Worm (Caenorhabditis elegans) whole organism, L4 larva: ENCODE results near the gene H40L08.8.
A peak's percentile ranks its signal among the peaks of the same experiment; 100 is the strongest.

Source experiments
- F37D6.2 ChIP-seq: sonication (generic microtip); optimal IDR thresholded peaks from 2 replicates; lab custom pipeline; 2016; ENCODE audit warnings: mild to moderate bottlenecking, missing genetic modification characterization, missing compliant biosample characterization
- F44E2.7 ChIP-seq: fragments of 200-800 bp; sonication (Bioruptor generic); IDR thresholded peaks from 2 replicates; pipeline ENCODE4 v2.1.2; 2022; ENCODE audit warnings: missing genetic modification characterization, missing compliant biosample characterization
- R02D3.7 ChIP-seq: fragments of 150-350 bp; sonication (generic microtip); optimal IDR thresholded peaks from 3 replicates; lab custom pipeline; 2014; ENCODE audit warnings: missing biosample characterization, missing genetic modification characterization
- ZK337.2 ChIP-seq: fragments of 200-800 bp; sonication (Bioruptor generic); IDR thresholded peaks from 2 replicates; pipeline ENCODE4 v1.3.6; 2022; ENCODE audit warnings: missing genetic modification reagents, missing genetic modification characterization, missing compliant biosample characterization
- aha-1 ChIP-seq: fragments of 150-350 bp; peaks from one replicate; lab custom pipeline; 2014; ENCODE audit warnings: missing biosample characterization, missing genetic modification characterization
- aly-2 ChIP-seq: sonication (generic microtip); optimal IDR thresholded peaks from 2 replicates; lab custom pipeline; 2018; ENCODE audit warnings: missing biosample characterization, missing genetic modification characterization
- arid-1 ChIP-seq: fragments of 200-800 bp; sonication (Bioruptor generic); conservative IDR thresholded peaks from 2 replicates; pipeline ENCODE4 v1.3.6; 2022; ENCODE audit warnings: missing genetic modification reagents, missing genetic modification characterization, missing compliant biosample characterization
- attf-4 ChIP-seq: sonication (generic microtip); optimal IDR thresholded peaks from 3 replicates; lab custom pipeline; 2017; ENCODE audit warnings: missing biosample characterization, missing genetic modification characterization
- ceh-20 ChIP-seq: fragments of 200-800 bp; sonication (Bioruptor generic); IDR thresholded peaks from 2 replicates; pipeline ENCODE4 v1.3.6; 2022; ENCODE audit warnings: missing genetic modification reagents, missing genetic modification characterization, missing compliant biosample characterization
- daf-16 ChIP-seq, 3 experiments: sonication (generic microtip); optimal IDR thresholded peaks; 2 replicates each; lab custom pipeline; 2016 to 2017; ENCODE audit warnings: missing genetic modification characterization in 3 of 3, missing genetic modification reagents in 3 of 3, mild to moderate bottlenecking in 2 of 3, missing compliant biosample characterization in 2 of 3, missing biosample characterization in 1 of 3, moderate library complexity in 1 of 3
- dmd-6 ChIP-seq: fragments of 200-800 bp; sonication (Bioruptor generic); IDR thresholded peaks from 2 replicates; pipeline ENCODE4 v1.3.6; 2022; ENCODE audit warnings: missing genetic modification reagents, missing genetic modification characterization, missing compliant biosample characterization
- dpl-1 ChIP-seq: fragments of 150-350 bp; optimal IDR thresholded peaks from 2 replicates; lab custom pipeline; 2014; ENCODE audit warnings: missing biosample characterization, missing genetic modification reagents, missing genetic modification characterization
- dve-1 ChIP-seq: sonication (generic microtip); optimal IDR thresholded peaks from 2 replicates; lab custom pipeline; 2017; ENCODE audit warnings: antibody characterized with exemption, mild to moderate bottlenecking, missing genetic modification characterization, missing compliant biosample characterization; ENCODE audit not compliant: insufficient read depth
- hlh-11 ChIP-seq: fragments of 200-800 bp; sonication (Bioruptor generic); optimal IDR thresholded peaks from 2 replicates; lab custom pipeline; 2018; ENCODE audit warnings: mild to moderate bottlenecking, missing genetic modification characterization, missing compliant biosample characterization
- hlh-30 ChIP-seq: sonication (generic microtip); optimal IDR thresholded peaks from 2 replicates; lab custom pipeline; 2017; ENCODE audit warnings: antibody characterized with exemption, mild to moderate bottlenecking, missing genetic modification characterization, missing compliant biosample characterization; ENCODE audit not compliant: insufficient read depth
- jun-1 ChIP-seq: fragments of 150-350 bp; optimal IDR thresholded peaks from 2 replicates; lab custom pipeline; 2014; ENCODE audit warnings: missing biosample characterization, missing genetic modification reagents, missing genetic modification characterization
- lim-7 ChIP-seq: fragments of 200-800 bp; sonication (Bioruptor generic); IDR thresholded peaks from 2 replicates; pipeline ENCODE4 v1.3.6; 2022; ENCODE audit warnings: missing genetic modification characterization, missing compliant biosample characterization
- lin-1 ChIP-seq: fragments of 200-800 bp; sonication (Bioruptor generic); IDR thresholded peaks from 2 replicates; pipeline ENCODE4 v1.3.6; 2022; ENCODE audit warnings: missing genetic modification reagents, missing genetic modification characterization, missing compliant biosample characterization
- lin-29 ChIP-seq: fragments of 200-800 bp; sonication (Bioruptor generic); IDR thresholded peaks from 2 replicates; pipeline ENCODE4 v1.3.6; 2022; ENCODE audit warnings: missing genetic modification reagents, missing genetic modification characterization, missing compliant biosample characterization
- lin-38 ChIP-seq: fragments of 200-800 bp; sonication (Bioruptor generic); IDR thresholded peaks from 2 replicates; pipeline ENCODE4 v1.3.6; 2022; ENCODE audit warnings: missing genetic modification reagents, missing genetic modification characterization, missing compliant biosample characterization
- lin-39 ChIP-seq: fragments of 150-350 bp; optimal IDR thresholded peaks from 2 replicates; lab custom pipeline; 2014; ENCODE audit warnings: missing biosample characterization, missing genetic modification reagents, missing genetic modification characterization
- lsy-2 ChIP-seq, 2 experiments: fragments of 150-350 bp in 1 of 2; sonication (generic microtip) in 1 of 2; optimal IDR thresholded peaks; 2 replicates each; lab custom pipeline; 2014 to 2017; ENCODE audit warnings: missing biosample characterization in 2 of 2, missing genetic modification characterization in 2 of 2
- madf-5 ChIP-seq, 2 experiments: fragments of 200-800 bp; sonication (Bioruptor generic); IDR thresholded peaks; 2 replicates each; pipeline ENCODE4 v1.3.6; 2022; ENCODE audit warnings: missing compliant biosample characterization in 2 of 2, missing genetic modification characterization in 2 of 2
- mep-1 ChIP-seq: fragments of 150-350 bp; sonication (generic microtip); optimal IDR thresholded peaks from 3 replicates; lab custom pipeline; 2014; ENCODE audit warnings: missing biosample characterization, missing genetic modification characterization
- mxl-2 ChIP-seq: fragments of 200-800 bp; sonication (Bioruptor generic); conservative IDR thresholded peaks from 2 replicates; pipeline ENCODE4 v1.3.6; 2022; ENCODE audit warnings: missing genetic modification reagents, missing genetic modification characterization, missing compliant biosample characterization
- nhr-10 ChIP-seq: fragments of 150-350 bp; optimal IDR thresholded peaks from 2 replicates; lab custom pipeline; 2014; ENCODE audit warnings: missing biosample characterization, missing genetic modification characterization
- nhr-102 ChIP-seq: sonication (generic microtip); optimal IDR thresholded peaks from 2 replicates; lab custom pipeline; 2016; ENCODE audit warnings: mild to moderate bottlenecking, missing genetic modification characterization, moderate library complexity, missing compliant biosample characterization
- nhr-11 ChIP-seq: fragments of 150-350 bp; optimal IDR thresholded peaks from 2 replicates; lab custom pipeline; 2014; ENCODE audit warnings: missing biosample characterization, missing genetic modification characterization
- nhr-28 ChIP-seq: fragments of 150-350 bp; optimal IDR thresholded peaks from 2 replicates; lab custom pipeline; 2014; ENCODE audit warnings: missing biosample characterization, missing genetic modification characterization
- nhr-42 ChIP-seq: fragments of 200-800 bp; sonication (Bioruptor generic); IDR thresholded peaks from 2 replicates; pipeline ENCODE4 v1.3.6; 2022; ENCODE audit warnings: missing genetic modification characterization, missing compliant biosample characterization
- nhr-48 ChIP-seq: sonication (generic microtip); optimal IDR thresholded peaks from 2 replicates; lab custom pipeline; 2016; ENCODE audit warnings: mild to moderate bottlenecking, missing genetic modification characterization, missing compliant biosample characterization
- nhr-6 ChIP-seq: fragments of 150-350 bp; optimal IDR thresholded peaks from 2 replicates; lab custom pipeline; 2014; ENCODE audit warnings: missing biosample characterization, missing genetic modification characterization
- nhr-77 ChIP-seq: fragments of 150-350 bp; optimal IDR thresholded peaks from 2 replicates; lab custom pipeline; 2014; ENCODE audit warnings: missing biosample characterization, missing genetic modification characterization
- pqm-1 ChIP-seq: sonication (generic microtip); optimal IDR thresholded peaks from 2 replicates; lab custom pipeline; 2017; ENCODE audit warnings: missing biosample characterization, missing genetic modification characterization
- rbr-2 ChIP-seq: sonication (generic microtip); optimal IDR thresholded peaks from 2 replicates; lab custom pipeline; 2016; ENCODE audit warnings: missing genotype, missing genetic modification characterization, missing compliant biosample characterization
- set-16 ChIP-seq: fragments of 200-800 bp; sonication (Bioruptor generic); IDR thresholded peaks from 2 replicates; pipeline ENCODE4 v1.3.6; 2022; ENCODE audit warnings: missing genetic modification reagents, missing genetic modification characterization, missing compliant biosample characterization
- snpc-1.2 ChIP-seq: fragments of 200-800 bp; sonication (Bioruptor generic); IDR thresholded peaks from 2 replicates; pipeline ENCODE4 v1.3.6; 2022; ENCODE audit warnings: missing genetic modification reagents, missing genetic modification characterization, missing compliant biosample characterization
- snpc-4 ChIP-seq: fragments of 150-350 bp; optimal IDR thresholded peaks from 2 replicates; lab custom pipeline; 2014; ENCODE audit warnings: missing biosample characterization, missing genetic modification characterization
- spr-1 ChIP-seq: sonication (generic microtip); optimal IDR thresholded peaks from 2 replicates; lab custom pipeline; 2016; ENCODE audit warnings: mild to moderate bottlenecking, missing genetic modification characterization, missing compliant biosample characterization
- tag-97 ChIP-seq: fragments of 200-800 bp; sonication (Bioruptor generic); IDR thresholded peaks from 2 replicates; pipeline ENCODE4 v1.3.6; 2022; ENCODE audit warnings: missing genetic modification characterization, missing compliant biosample characterization
- unc-130 ChIP-seq: sonication (generic microtip); optimal IDR thresholded peaks from 2 replicates; lab custom pipeline; 2016; ENCODE audit warnings: missing genetic modification reagents, missing genetic modification characterization, missing compliant biosample characterization
- unc-62 ChIP-seq, 3 experiments: fragments of 150-350 bp in 1 of 3; sonication (generic microtip); optimal IDR thresholded peaks in 2 of 3; peaks in 1 of 3; 1 replicate in 1 of 3; 2 replicates in 2 of 3; lab custom pipeline; 2014 to 2017; ENCODE audit warnings: missing biosample characterization in 3 of 3, missing genetic modification characterization in 3 of 3, missing genetic modification reagents in 3 of 3, missing genotype in 1 of 3
- zfp-3 ChIP-seq: fragments of 200-800 bp; sonication (Bioruptor generic); conservative IDR thresholded peaks from 2 replicates; pipeline ENCODE4 v1.3.6; 2022; ENCODE audit warnings: missing genetic modification reagents, missing genetic modification characterization, missing compliant biosample characterization
- zip-11 ChIP-seq: fragments of 200-800 bp; sonication (Bioruptor generic); IDR thresholded peaks from 2 replicates; pipeline ENCODE4 v1.3.6; 2022; ENCODE audit warnings: missing genetic modification characterization, missing compliant biosample characterization

The H40L08.8 gene

ce11 chrX:15094973-15095372 is 17.5 kb upstream of the H40L08.8 start, which contains the start of gene F09B12.7:
F09B12.7 (minus strand) TSS chrX:15095073.
- TF ChIP-seq unc-62 (GFP tag; optimal IDR thresholded peaks at IDR 0.05 in 1 of 2; lab: Kevin White, UChicago) = peak in 1 of 2 experiments; percentile 73
- TF ChIP-seq unc-62 (tag; optimal IDR thresholded peaks at IDR 0.05; lab: Kevin White, UChicago) = no peak
- no peak for TF ChIP-seq zfp-3 (GFP tag; lab: Robert Waterston, UW)
- TF ChIP-seq nhr-11 = no peak

ce11 chrX:15092775-15093386 is 15.4 kb upstream of the H40L08.8 start:
- no peak for TF ChIP-seq ceh-20 (GFP tag; lab: Robert Waterston, UW)
- no peak for TF ChIP-seq nhr-10
- TF ChIP-seq nhr-48 (tag; lab: Kevin White, UChicago) = no peak
- TF ChIP-seq dpl-1 = no peak
- no peak for TF ChIP-seq dve-1 (tag; lab: Kevin White, UChicago)
- peak in 1 of 2 experiments; percentile 74 for TF ChIP-seq unc-62 (GFP tag; optimal IDR thresholded peaks at IDR 0.05 in 1 of 2; lab: Kevin White, UChicago)
- TF ChIP-seq unc-62 (tag; optimal IDR thresholded peaks at IDR 0.05; lab: Kevin White, UChicago) = no peak
- TF ChIP-seq aha-1 (tag; lab: Kevin White, UChicago) = peak; percentile 67
- TF ChIP-seq snpc-4 = peak; percentile 5
- no peak for TF ChIP-seq nhr-6 (tag; lab: Kevin White, UChicago)
- TF ChIP-seq ZK337.2 (GFP tag; lab: Robert Waterston, UW) = no peak
- TF ChIP-seq F37D6.2 (tag; lab: Kevin White, UChicago) = no peak
- no peak for TF ChIP-seq attf-4
- no peak for TF ChIP-seq lin-1
- no peak for TF ChIP-seq aly-2
- no peak for TF ChIP-seq lin-29 (GFP tag; lab: Robert Waterston, UW)
- TF ChIP-seq snpc-1.2 (GFP tag; lab: Robert Waterston, UW) = no peak
- no peak for TF ChIP-seq unc-130 (GFP tag; lab: Kevin White, UChicago)
- TF ChIP-seq madf-5 (GFP tag; IDR thresholded peaks at IDR 0.05; lab: Robert Waterston, UW) = no peak
- TF ChIP-seq jun-1 (tag; lab: Kevin White, UChicago) = no peak
- TF ChIP-seq daf-16 (GFP tag; optimal IDR thresholded peaks at IDR 0.05; lab: Kevin White, UChicago) = no peak
- no peak for TF ChIP-seq daf-16 (tag; optimal IDR thresholded peaks at IDR 0.05; lab: Kevin White, UChicago)
- TF ChIP-seq lin-39 (tag; lab: Kevin White, UChicago) = no peak

ce11 chrX:15089123-15089522 is 11.7 kb upstream of the H40L08.8 start, which contains the start of gene flr-4:
flr-4 (plus strand) TSS chrX:15089397.
- peak; percentile 20 for TF ChIP-seq hlh-30 (tag; lab: Kevin White, UChicago)
- TF ChIP-seq tag-97 (GFP tag; lab: Robert Waterston, UW) = no peak
- no peak for TF ChIP-seq nhr-102 (tag; lab: Kevin White, UChicago)
- TF ChIP-seq unc-130 (GFP tag; lab: Kevin White, UChicago) = no peak
- TF ChIP-seq lin-38 (GFP tag; lab: Robert Waterston, UW) = no peak
- no peak for TF ChIP-seq lsy-2 (tag; optimal IDR thresholded peaks at IDR 0.05; lab: Kevin White, UChicago)
- TF ChIP-seq zip-11 (GFP tag; lab: Robert Waterston, UW) = no peak
- no peak for TF ChIP-seq mxl-2 (GFP tag; lab: Robert Waterston, UW)
- TF ChIP-seq nhr-28 (tag; lab: Kevin White, UChicago) = peak; percentile 54
- TF ChIP-seq pqm-1 (tag; lab: Kevin White, UChicago) = peak; percentile 62
- TF ChIP-seq rbr-2 (tag; lab: Kevin White, UChicago) = no peak
- TF ChIP-seq nhr-42 = no peak
- no peak for TF ChIP-seq R02D3.7 (tag; lab: Kevin White, UChicago)
- TF ChIP-seq daf-16 (GFP tag; optimal IDR thresholded peaks at IDR 0.05; lab: Kevin White, UChicago) = no peak
- peak; percentile 33 for TF ChIP-seq daf-16 (tag; optimal IDR thresholded peaks at IDR 0.05; lab: Kevin White, UChicago)
- TF ChIP-seq jun-1 (tag; lab: Kevin White, UChicago) = no peak
- peak; percentile 17 for TF ChIP-seq nhr-77
- peak; percentile 81 for TF ChIP-seq dmd-6 (GFP tag; lab: Robert Waterston, UW)
- no peak for TF ChIP-seq mep-1 (tag; lab: Kevin White, UChicago)
- no peak for TF ChIP-seq F44E2.7
- no peak for TF ChIP-seq set-16 (GFP tag; lab: Robert Waterston, UW)
- no peak for TF ChIP-seq arid-1 (GFP tag; lab: Robert Waterston, UW)
- peak; percentile 28 for TF ChIP-seq dve-1 (tag; lab: Kevin White, UChicago)
- TF ChIP-seq hlh-11 = peak; percentile 16
- no peak for TF ChIP-seq lim-7
- no peak for TF ChIP-seq spr-1 (tag; lab: Kevin White, UChicago)
